Worm (Caenorhabditis elegans): ENCODE data around the gene F43G6.10.

Gene F43G6.10

ce11 chrII:11843441-11843840 is 34.3 kb downstream of the F43G6.10 start:
- TF ChIP-seq hlh-15 (tag; optimal IDR thresholded peaks at IDR 0.05) (no peak), ets-4 (tag; optimal IDR thresholded peaks at IDR 0.05) (no peak), pqm-1 (tag; optimal IDR thresholded peaks at IDR 0.05) (no peak), syd-9 (tag; optimal IDR thresholded peaks at IDR 0.05) (no peak), tbx-2 (tag; optimal IDR thresholded peaks at IDR 0.05) (no peak), madf-2 (tag; optimal IDR thresholded peaks at IDR 0.05) (no peak), eyg-1 (tag; optimal IDR thresholded peaks at IDR 0.05) (no peak), ref-2 (tag; optimal IDR thresholded peaks at IDR 0.05) (no peak), nhr-232 (tag; optimal IDR thresholded peaks at IDR 0.05) (no peak), ceh-45 (GFP tag; IDR thresholded peaks at IDR 0.05) (no peak), mec-3 (tag; optimal IDR thresholded peaks at IDR 0.05; ENCODE audit: borderline replicate concordance) (no peak), sox-4 (tag; optimal IDR thresholded peaks at IDR 0.05) (no peak), sdc-2 (tag; optimal IDR thresholded peaks at IDR 0.05) (no peak), ceh-30 (tag; optimal IDR thresholded peaks at IDR 0.05) (no peak), ceh-31 (tag; optimal IDR thresholded peaks at IDR 0.05) (no peak), dve-1 (tag; optimal IDR thresholded peaks at IDR 0.05) (no peak), ceh-18 (tag; optimal IDR thresholded peaks at IDR 0.05) (no peak), unc-42 (tag; optimal IDR thresholded peaks at IDR 0.05) (no peak), pat-9 (tag; optimal IDR thresholded peaks at IDR 0.05) (no peak)

- TF ChIP-seq unc-42 (tag; optimal IDR thresholded peaks at IDR 0.05) (no peak), fkh-10 (GFP tag; optimal IDR thresholded peaks at IDR 0.05) (no peak), nhr-11 (tag; optimal IDR thresholded peaks at IDR 0.05) (no peak), mec-3 (tag; optimal IDR thresholded peaks at IDR 0.05; ENCODE audit: borderline replicate concordance) (no peak), syd-9 (tag; optimal IDR thresholded peaks at IDR 0.05) (no peak), unc-3 (GFP tag; conservative IDR thresholded peaks at IDR 0.05) (no peak), unc-3 (tag; optimal IDR thresholded peaks at IDR 0.05) (no peak)
These were observed 34.9 kb downstream of the F43G6.10 start for ce11 chrII:11844072-11844471.

ce11 chrII:11844984-11845383 is 35.8 kb downstream of the F43G6.10 start:
- peak; percentile 7 for TF ChIP-seq sdc-2 (tag; optimal IDR thresholded peaks at IDR 0.05)
- TF ChIP-seq ceh-34 (tag; optimal IDR thresholded peaks at IDR 0.05), result no peak
- TF ChIP-seq nhr-11 (tag; optimal IDR thresholded peaks at IDR 0.05), result no peak
- no peak for TF ChIP-seq ama-1 (optimal IDR thresholded peaks at IDR 0.05)

- TF ChIP-seq hlh-6 (tag; optimal IDR thresholded peaks at IDR 0.05) (no peak), nhr-11 (tag; optimal IDR thresholded peaks at IDR 0.05) (no peak), hlh-30 (tag; optimal IDR thresholded peaks at IDR 0.05; ENCODE audit: insufficient read depth) (no peak), rnt-1 (tag; optimal IDR thresholded peaks at IDR 0.05) (no peak), tbx-2 (tag; optimal IDR thresholded peaks at IDR 0.05) (no peak), syd-9 (tag; optimal IDR thresholded peaks at IDR 0.05) (no peak), ceh-34 (tag; optimal IDR thresholded peaks at IDR 0.05) (no peak), ceh-45 (GFP tag; IDR thresholded peaks at IDR 0.05) (no peak), sox-2 (GFP tag; IDR thresholded peaks at IDR 0.05) (no peak), ceh-19 (GFP tag; optimal IDR thresholded peaks at IDR 0.05) (no peak), odd-2 (tag; optimal IDR thresholded peaks at IDR 0.05) (no peak), mec-3 (tag; optimal IDR thresholded peaks at IDR 0.05; ENCODE audit: borderline replicate concordance) (no peak), ceh-14 (tag; optimal IDR thresholded peaks at IDR 0.05) (no peak), ttx-3 (tag; optimal IDR thresholded peaks at IDR 0.05) (no peak), unc-42 (tag; optimal IDR thresholded peaks at IDR 0.05) (no peak), Y22D7AL.16 (tag; optimal IDR thresholded peaks at IDR 0.05) (no peak), F13H6.1 (tag; optimal IDR thresholded peaks at IDR 0.05) (no peak)
These were observed 36.8 kb downstream of the F43G6.10 start for ce11 chrII:11845954-11846353.

ce11 chrII:11849572-11849971 is 40.4 kb downstream of the F43G6.10 start:
- TF ChIP-seq mec-3 (tag; optimal IDR thresholded peaks at IDR 0.05; ENCODE audit: borderline replicate concordance) (no peak), T23F11.4 (GFP tag; optimal IDR thresholded peaks at IDR 0.05) (no peak), ttx-3 (tag; optimal IDR thresholded peaks at IDR 0.05) (no peak), lim-6 (tag; optimal IDR thresholded peaks at IDR 0.05) (no peak), unc-86 (tag; optimal IDR thresholded peaks at IDR 0.05) (no peak), ceh-18 (tag; optimal IDR thresholded peaks at IDR 0.05) (no peak), odd-2 (tag; optimal IDR thresholded peaks at IDR 0.05) (no peak), C38D4.7 (GFP tag; optimal IDR thresholded peaks at IDR 0.05) (no peak), nfya-1 (tag; optimal IDR thresholded peaks at IDR 0.05) (no peak), fkh-6 (tag; optimal IDR thresholded peaks at IDR 0.05) (no peak), C08G9.2 (tag; optimal IDR thresholded peaks at IDR 0.05) (no peak)
